Fruit fly (Drosophila melanogaster) whole organism, embryonic: ENCODE measurements around the gene Mabi.
A peak's percentile ranks its signal among the peaks of the same experiment; 100 is the strongest.

Source experiments
- Blimp-1 ChIP-seq: fragments of 200-800 bp; sonication (Bioruptor generic); optimal IDR thresholded peaks from 3 replicates; lab custom pipeline; 2018; ENCODE audit warnings: missing biosample characterization, missing genetic modification characterization, mild to moderate bottlenecking, moderate library complexity, missing genetic modification reagents
- CG10431 ChIP-seq: fragments of 200-800 bp; sonication (Bioruptor generic); optimal IDR thresholded peaks from 3 replicates; lab custom pipeline; 2018; ENCODE audit warnings: missing biosample characterization, mild to moderate bottlenecking, missing genetic modification characterization
- CG11504 ChIP-seq: fragments of 200-800 bp; sonication (Bioruptor generic); optimal IDR thresholded peaks from 3 replicates; lab custom pipeline; 2019; ENCODE audit warnings: missing biosample characterization, mild to moderate bottlenecking, missing genetic modification characterization, moderate library complexity
- CG12104 ChIP-seq: fragments of 200-800 bp; sonication (Bioruptor generic); optimal IDR thresholded peaks from 3 replicates; lab custom pipeline; 2016; ENCODE audit warnings: missing biosample characterization, missing genetic modification characterization
- CG12219 ChIP-seq: fragments of 200-800 bp; sonication (Bioruptor generic); optimal IDR thresholded peaks from 3 replicates; lab custom pipeline; 2018; ENCODE audit warnings: missing biosample characterization, mild to moderate bottlenecking, missing genetic modification characterization
- CG14014 ChIP-seq: fragments of 200-800 bp; sonication (Bioruptor generic); IDR thresholded peaks from 2 replicates; pipeline ENCODE4 v1.3.6; 2022; ENCODE audit warnings: missing biosample characterization, missing genetic modification characterization
- CG1647 ChIP-seq: fragments of 200-800 bp; sonication (Bioruptor generic); optimal IDR thresholded peaks from 3 replicates; lab custom pipeline; 2016; ENCODE audit warnings: missing biosample characterization, missing genetic modification characterization
- CG16815 ChIP-seq: fragments of 200-800 bp; sonication (Bioruptor generic); optimal IDR thresholded peaks from 3 replicates; lab custom pipeline; 2017; ENCODE audit warnings: missing biosample characterization, mild to moderate bottlenecking, missing genetic modification characterization
- CG17829 ChIP-seq: fragments of 200-800 bp; optimal IDR thresholded peaks from 2 replicates; lab custom pipeline; 2019; ENCODE audit warnings: missing biosample characterization, mild to moderate bottlenecking, missing genetic modification characterization, moderate library complexity
- CG32532 ChIP-seq: fragments of 200-800 bp; sonication (Bioruptor generic); IDR thresholded peaks from 2 replicates; pipeline ENCODE4 v1.3.6; 2022; ENCODE audit warnings: missing biosample characterization, missing genetic modification characterization
- CG3281 ChIP-seq: fragments of 200-800 bp; sonication (Bioruptor generic); optimal IDR thresholded peaks from 3 replicates; lab custom pipeline; 2017; ENCODE audit warnings: missing biosample characterization, mild to moderate bottlenecking, missing genetic modification characterization
- CG33213 ChIP-seq: fragments of 200-800 bp; sonication (Bioruptor generic); optimal IDR thresholded peaks from 3 replicates; lab custom pipeline; 2016; ENCODE audit warnings: missing biosample characterization, missing genetic modification characterization
- CG34224 ChIP-seq: fragments of 200-800 bp; sonication (Bioruptor generic); IDR thresholded peaks from 3 replicates; pipeline ENCODE4 v1.3.6; 2022; ENCODE audit warnings: missing biosample characterization, missing genetic modification characterization; ENCODE audit not compliant: partially characterized antibody
- CG4328 ChIP-seq: fragments of 200-800 bp; sonication (Bioruptor generic); optimal IDR thresholded peaks from 3 replicates; lab custom pipeline; 2017; ENCODE audit warnings: missing biosample characterization, missing genetic modification reagents, missing genetic modification characterization
- CG4707 ChIP-seq: fragments of 200-800 bp; sonication (Bioruptor generic); optimal IDR thresholded peaks from 2 replicates; lab custom pipeline; 2018; ENCODE audit warnings: missing biosample characterization, mild to moderate bottlenecking, missing genetic modification characterization, moderate library complexity
- CG5180 ChIP-seq: fragments of 200-800 bp; sonication (Bioruptor generic); optimal IDR thresholded peaks from 3 replicates; lab custom pipeline; 2017; ENCODE audit warnings: missing biosample characterization, missing genetic modification characterization, mild to moderate bottlenecking, moderate library complexity, missing genetic modification reagents
- CG5245 ChIP-seq: fragments of 200-800 bp; sonication (Bioruptor generic); optimal IDR thresholded peaks from 3 replicates; lab custom pipeline; 2016; ENCODE audit warnings: missing biosample characterization, missing genetic modification characterization
- CG8290 ChIP-seq, 3 experiments: fragments of 200-800 bp; sonication (Bioruptor generic); optimal IDR thresholded peaks; 2 replicates each; lab custom pipeline; 2016 to 2019; ENCODE audit warnings: missing biosample characterization in 3 of 3, missing genetic modification characterization in 3 of 3, mild to moderate bottlenecking in 2 of 3, moderate library complexity in 1 of 3
- CG8765 ChIP-seq: fragments of 200-800 bp; sonication (Bioruptor generic); IDR thresholded peaks from 2 replicates; pipeline ENCODE4 v1.3.6; 2022; ENCODE audit warnings: missing biosample characterization, missing genetic modification characterization
- CG9817 ChIP-seq: fragments of 200-800 bp; sonication (Bioruptor generic); optimal IDR thresholded peaks from 2 replicates; lab custom pipeline; 2018; ENCODE audit warnings: missing biosample characterization, mild to moderate bottlenecking, missing genetic modification characterization, moderate library complexity
- D ChIP-seq, 2 experiments: fragments of 200-800 bp in 1 of 2; fragments of >200 bp in 1 of 2; sonication (Bioruptor generic) in 1 of 2; optimal IDR thresholded peaks; 2 replicates in 1 of 2; 3 replicates in 1 of 2; lab custom pipeline; 2017; ENCODE audit warnings: mild to moderate bottlenecking in 1 of 2, missing biosample characterization in 1 of 2, missing genetic modification characterization in 1 of 2, missing genetic modification reagents in 1 of 2
- D19A ChIP-seq: fragments of 200-800 bp; optimal IDR thresholded peaks from 3 replicates; lab custom pipeline; 2019; ENCODE audit warnings: missing biosample characterization, mild to moderate bottlenecking, missing genetic modification characterization, moderate library complexity
- GATAe ChIP-seq: fragments of 200-800 bp; sonication (Bioruptor generic); conservative IDR thresholded peaks from 2 replicates; pipeline ENCODE4 v1.3.6; 2022; ENCODE audit warnings: missing biosample characterization, missing genetic modification characterization
- H2.0 ChIP-seq: fragments of 200-800 bp; sonication (Bioruptor generic); IDR thresholded peaks from 2 replicates; pipeline ENCODE4 v1.3.6; 2022; ENCODE audit warnings: missing biosample characterization, missing genetic modification characterization
- HLH54F ChIP-seq: fragments of 200-800 bp; sonication (Bioruptor generic); optimal IDR thresholded peaks from 3 replicates; lab custom pipeline; 2016; ENCODE audit warnings: missing biosample characterization, missing genetic modification characterization
- HmgZ ChIP-seq: fragments of 200-800 bp; sonication (Bioruptor generic); optimal IDR thresholded peaks from 2 replicates; lab custom pipeline; 2018; ENCODE audit warnings: missing biosample characterization, mild to moderate bottlenecking, missing genetic modification characterization
- Myb ChIP-seq: fragments of 200-800 bp; sonication (Bioruptor generic); optimal IDR thresholded peaks from 2 replicates; lab custom pipeline; 2016; ENCODE audit warnings: missing biosample characterization, missing genetic modification characterization
- PHDP ChIP-seq: fragments of 200-800 bp; sonication (Bioruptor generic); optimal IDR thresholded peaks from 3 replicates; lab custom pipeline; 2018; ENCODE audit warnings: missing biosample characterization, mild to moderate bottlenecking, missing genetic modification characterization, moderate library complexity
- Rx ChIP-seq: fragments of 200-800 bp; sonication (Bioruptor generic); IDR thresholded peaks from 2 replicates; pipeline ENCODE4 v1.3.6; 2022; ENCODE audit warnings: missing biosample characterization, missing genetic modification characterization
- Side ChIP-seq: fragments of 200-800 bp; sonication (Bioruptor generic); optimal IDR thresholded peaks from 2 replicates; lab custom pipeline; 2016; ENCODE audit warnings: missing biosample characterization, missing genetic modification characterization
- Six4 ChIP-seq: fragments of 200-800 bp; sonication (Bioruptor generic); optimal IDR thresholded peaks from 2 replicates; lab custom pipeline; 2016; ENCODE audit warnings: missing biosample characterization, missing genetic modification characterization
- Sry-β ChIP-seq: fragments of 200-800 bp; sonication (Bioruptor generic); optimal IDR thresholded peaks from 2 replicates; lab custom pipeline; 2018; ENCODE audit warnings: missing biosample characterization, mild to moderate bottlenecking, missing genetic modification characterization, moderate library complexity
- Vsx1 ChIP-seq: fragments of 200-800 bp; sonication (Bioruptor generic); optimal IDR thresholded peaks from 2 replicates; lab custom pipeline; 2017; ENCODE audit warnings: missing biosample characterization, mild to moderate bottlenecking, missing genetic modification characterization, missing genetic modification reagents
- cato ChIP-seq: fragments of 200-800 bp; sonication (Bioruptor generic); optimal IDR thresholded peaks from 2 replicates; lab custom pipeline; 2016; ENCODE audit warnings: missing biosample characterization, missing genetic modification characterization, borderline replicate concordance
- cg ChIP-seq: fragments of 200-800 bp; sonication (Bioruptor generic); optimal IDR thresholded peaks from 3 replicates; lab custom pipeline; 2019; ENCODE audit warnings: missing biosample characterization, mild to moderate bottlenecking, missing genetic modification characterization, moderate library complexity
- crc ChIP-seq: fragments of 200-800 bp; sonication (Bioruptor generic); optimal IDR thresholded peaks from 2 replicates; lab custom pipeline; 2016; ENCODE audit warnings: missing biosample characterization, missing genetic modification characterization
- cwo ChIP-seq: fragments of 200-800 bp; sonication (Bioruptor generic); optimal IDR thresholded peaks from 3 replicates; lab custom pipeline; 2017; ENCODE audit warnings: missing biosample characterization, missing genetic modification characterization, mild to moderate bottlenecking, moderate library complexity, missing genetic modification reagents
- danr ChIP-seq: fragments of 200-800 bp; sonication (Bioruptor generic); IDR thresholded peaks from 2 replicates; pipeline ENCODE4 v1.3.6; 2022; ENCODE audit warnings: missing biosample characterization, missing genetic modification characterization
- emc ChIP-seq: fragments of 200-800 bp; sonication (Bioruptor generic); optimal IDR thresholded peaks from 2 replicates; lab custom pipeline; 2016; ENCODE audit warnings: missing biosample characterization, missing genetic modification characterization
- gem ChIP-seq: fragments of 200-800 bp; sonication (Bioruptor generic); optimal IDR thresholded peaks from 2 replicates; lab custom pipeline; 2019; ENCODE audit warnings: missing biosample characterization, mild to moderate bottlenecking, missing genetic modification characterization, moderate library complexity
- gsb ChIP-seq: fragments of 200-800 bp; sonication (Bioruptor generic); IDR thresholded peaks from 2 replicates; pipeline ENCODE4 v1.3.6; 2022; ENCODE audit warnings: missing biosample characterization, missing genetic modification characterization
- gt ChIP-seq: fragments of 200-800 bp; sonication (Bioruptor generic); IDR thresholded peaks from 2 replicates; pipeline ENCODE4 v1.3.6; 2022; ENCODE audit warnings: missing biosample characterization, missing genetic modification characterization
- kni ChIP-seq: fragments of 200-800 bp; sonication (Bioruptor generic); optimal IDR thresholded peaks from 3 replicates; lab custom pipeline; 2017; ENCODE audit warnings: mild to moderate bottlenecking, missing biosample characterization, missing genetic modification reagents, missing genetic modification characterization
- lola ChIP-seq, 3 experiments: fragments of >200 bp in 2 of 3; fragments of 200-800 bp in 1 of 3; sonication (Bioruptor generic) in 1 of 3; optimal IDR thresholded peaks; 2 replicates each; lab custom pipeline; 2017 to 2019; ENCODE audit warnings: missing biosample characterization in 3 of 3, missing genetic modification characterization in 3 of 3, mild to moderate bottlenecking in 1 of 3, moderate library complexity in 1 of 3
- mam ChIP-seq: fragments of 200-800 bp; sonication (Bioruptor generic); optimal IDR thresholded peaks from 3 replicates; lab custom pipeline; 2016; ENCODE audit warnings: missing biosample characterization, missing genetic modification characterization
- org-1 ChIP-seq: fragments of 200-800 bp; sonication (Bioruptor generic); optimal IDR thresholded peaks from 2 replicates; lab custom pipeline; 2017; ENCODE audit warnings: missing biosample characterization, missing genetic modification characterization
- ro ChIP-seq: fragments of 200-800 bp; sonication (Bioruptor generic); IDR thresholded peaks from 2 replicates; pipeline ENCODE4 v1.3.6; 2022; ENCODE audit warnings: missing biosample characterization, missing genetic modification characterization
- seq ChIP-seq: fragments of 200-800 bp; sonication (Bioruptor generic); IDR thresholded peaks from 2 replicates; pipeline ENCODE4 v1.3.6; 2022; ENCODE audit warnings: missing biosample characterization, missing genetic modification characterization
- tio ChIP-seq: fragments of 200-800 bp; sonication (Bioruptor generic); optimal IDR thresholded peaks from 2 replicates; lab custom pipeline; 2017; ENCODE audit warnings: missing biosample characterization, missing genetic modification characterization, inconsistent platforms
- ttk ChIP-seq: fragments of 200-800 bp; sonication (Bioruptor generic); IDR thresholded peaks from 2 replicates; pipeline ENCODE4 v2.1.2; 2022; ENCODE audit warnings: missing biosample characterization, missing genetic modification characterization

The Mabi gene

dm6 chr2L:13191894-13192293, 42.6 kb downstream of the Mabi start, which contains the start of the genes CG16974 and Edem2 (continued):
- no peak for TF ChIP-seq ro (GFP tag; lab: Robert Waterston, UW)
- TF ChIP-seq CG12219 (GFP tag; lab: Kevin White, UChicago): no peak
- TF ChIP-seq gsb (GFP tag; lab: Robert Waterston, UW): no peak
- no peak for TF ChIP-seq tio (GFP tag; lab: Kevin White, UChicago)
- peak; percentile 12 for TF ChIP-seq HLH54F (GFP tag; lab: Kevin White, UChicago)
- no peak for TF ChIP-seq Myb (GFP tag; lab: Kevin White, UChicago)
- no peak for TF ChIP-seq Side (GFP tag; lab: Kevin White, UChicago)
- peak; percentile 66 for TF ChIP-seq H2.0 (GFP tag; lab: Robert Waterston, UW)
- peak; percentile 51 for TF ChIP-seq CG5245
- peak; percentile 46; the same call in 1 of the 2 replicates for TF ChIP-seq CG8765 (GFP tag; lab: Robert Waterston, UW)
- no peak for TF ChIP-seq CG8290 (GFP tag; optimal IDR thresholded peaks at IDR 0.05; lab: Kevin White, UChicago)
- TF ChIP-seq CG8290 (tag; optimal IDR thresholded peaks at IDR 0.05; lab: Kevin White, UChicago): no peak
- peak; percentile 49; the same call in 1 of the 2 replicates for TF ChIP-seq seq (GFP tag; lab: Robert Waterston, UW)
- TF ChIP-seq cg: no peak
- no peak for TF ChIP-seq PHDP (tag; lab: Kevin White, UChicago)
- TF ChIP-seq Blimp-1 (GFP tag; lab: Kevin White, UChicago): no peak
- no peak for TF ChIP-seq CG11504 (tag; lab: Kevin White, UChicago)
- TF ChIP-seq CG4328 (GFP tag; lab: Kevin White, UChicago): no peak
- peak; percentile 60 for TF ChIP-seq CG12104 (GFP tag; lab: Kevin White, UChicago)
- TF ChIP-seq Vsx1 (GFP tag; lab: Kevin White, UChicago): no peak
- peak; percentile 64 for TF ChIP-seq Six4 (GFP tag; lab: Kevin White, UChicago)
- TF ChIP-seq danr (GFP tag; lab: Robert Waterston, UW): peak; percentile 21; the same call in 1 of the 2 replicates
- peak; percentile 89 for TF ChIP-seq CG17829
- no peak for TF ChIP-seq emc (GFP tag; lab: Kevin White, UChicago)
- TF ChIP-seq CG33213 (GFP tag; lab: Kevin White, UChicago): no peak
- peak; percentile 6 for TF ChIP-seq Sry-β (GFP tag; lab: Kevin White, UChicago)
- peak; percentile 71 for TF ChIP-seq CG32532 (GFP tag; lab: Robert Waterston, UW)
- TF ChIP-seq gt: no peak
- no peak for TF ChIP-seq D (optimal IDR thresholded peaks at IDR 0.05; lab: Kevin White, UChicago)
- TF ChIP-seq D (GFP tag; optimal IDR thresholded peaks at IDR 0.05; lab: Kevin White, UChicago): no peak
- peak; percentile 72 for TF ChIP-seq CG14014 (GFP tag; lab: Robert Waterston, UW)
- no peak for TF ChIP-seq D19A (tag; lab: Kevin White, UChicago)
- no peak for TF ChIP-seq CG34224 (GFP tag; lab: Robert Waterston, UW)
- TF ChIP-seq crc: no peak
- peak; percentile 34 for TF ChIP-seq mam (GFP tag; lab: Kevin White, UChicago)
- peak; percentile 62 for TF ChIP-seq HmgZ (tag; lab: Kevin White, UChicago)
- peak; percentile 87 for TF ChIP-seq GATAe (GFP tag; lab: Robert Waterston, UW)
- peak; percentile 49 for TF ChIP-seq Rx (GFP tag; lab: Robert Waterston, UW)
- no peak for TF ChIP-seq CG4707 (GFP tag; lab: Kevin White, UChicago)
- peak; percentile 60 for TF ChIP-seq ttk (GFP tag; lab: Robert Waterston, UW)
- TF ChIP-seq cwo: no peak
- peak; percentile 39 for TF ChIP-seq CG1647
- peak; percentile 68 for TF ChIP-seq CG9817 (tag; lab: Kevin White, UChicago)
- no peak for TF ChIP-seq gem (tag; lab: Kevin White, UChicago)
- no peak for TF ChIP-seq kni (GFP tag; lab: Kevin White, UChicago)
- TF ChIP-seq lola (GFP tag; optimal IDR thresholded peaks at IDR 0.05; lab: Kevin White, UChicago): peak in 1 of 3 experiments; percentile 66
- TF ChIP-seq CG10431 (GFP tag; lab: Kevin White, UChicago): no peak
- TF ChIP-seq cato: peak; percentile 26
- TF ChIP-seq CG16815 (GFP tag; lab: Kevin White, UChicago): peak; percentile 57
- TF ChIP-seq CG5180 (GFP tag; lab: Kevin White, UChicago): no peak
- no peak for TF ChIP-seq org-1 (GFP tag; lab: Kevin White, UChicago)
- TF ChIP-seq CG3281: no peak
